Worm (Caenorhabditis elegans) whole organism, L4 larva: ENCODE results near the gene srh-119.

Experiments used
- D1046.2 ChIP-seq: fragments of 200-800 bp; sonication (Bioruptor generic); IDR thresholded peaks from 2 replicates; pipeline ENCODE4 v1.3.6; 2022; ENCODE audit warnings: missing genetic modification characterization, missing compliant biosample characterization
- F44E2.7 ChIP-seq: fragments of 200-800 bp; sonication (Bioruptor generic); IDR thresholded peaks from 2 replicates; pipeline ENCODE4 v2.1.2; 2022; ENCODE audit warnings: missing genetic modification characterization, missing compliant biosample characterization
- ZK546.5 ChIP-seq, 2 experiments: sonication (generic microtip); optimal IDR thresholded peaks; 2 replicates each; lab custom pipeline; 2017; ENCODE audit warnings: missing biosample characterization in 2 of 2, missing genetic modification characterization in 2 of 2
- aha-1 ChIP-seq: fragments of 150-350 bp; peaks from one replicate; lab custom pipeline; 2014; ENCODE audit warnings: missing biosample characterization, missing genetic modification characterization
- ceh-28 ChIP-seq: fragments of 150-350 bp; optimal IDR thresholded peaks from 2 replicates; lab custom pipeline; 2014; ENCODE audit warnings: missing biosample characterization, missing genetic modification reagents, missing genetic modification characterization
- ceh-32 ChIP-seq: sonication (generic microtip); optimal IDR thresholded peaks from 2 replicates; lab custom pipeline; 2016; ENCODE audit warnings: mild to moderate bottlenecking, missing genetic modification characterization, missing compliant biosample characterization; ENCODE audit not compliant: poor library complexity
- ces-1 ChIP-seq: fragments of 150-350 bp; sonication (generic microtip); optimal IDR thresholded peaks from 4 replicates; lab custom pipeline; 2014; ENCODE audit warnings: missing biosample characterization, missing genetic modification reagents, missing genetic modification characterization
- dmd-6 ChIP-seq: fragments of 200-800 bp; sonication (Bioruptor generic); IDR thresholded peaks from 2 replicates; pipeline ENCODE4 v1.3.6; 2022; ENCODE audit warnings: missing genetic modification reagents, missing genetic modification characterization, missing compliant biosample characterization
- dmd-8 ChIP-seq: fragments of 200-800 bp; sonication (Bioruptor generic); IDR thresholded peaks from 2 replicates; pipeline ENCODE4 v1.3.6; 2022; ENCODE audit warnings: missing genetic modification characterization, missing compliant biosample characterization
- dmd-9 ChIP-seq: fragments of 200-800 bp; sonication (Bioruptor generic); IDR thresholded peaks from 2 replicates; pipeline ENCODE4 v1.3.6; 2022; ENCODE audit warnings: missing genetic modification reagents, missing genetic modification characterization, missing compliant biosample characterization
- dpl-1 ChIP-seq: fragments of 150-350 bp; optimal IDR thresholded peaks from 2 replicates; lab custom pipeline; 2014; ENCODE audit warnings: missing biosample characterization, missing genetic modification reagents, missing genetic modification characterization
- egl-43 ChIP-seq: fragments of 200-800 bp; sonication (Bioruptor generic); IDR thresholded peaks from 2 replicates; pipeline ENCODE4 v1.3.6; 2022; ENCODE audit warnings: missing genetic modification reagents, missing genetic modification characterization, missing compliant biosample characterization
- hmg-1.1 ChIP-seq: fragments of 200-800 bp; sonication (Bioruptor generic); IDR thresholded peaks from 2 replicates; pipeline ENCODE4 v1.3.6; 2022; ENCODE audit warnings: missing genetic modification reagents, missing genetic modification characterization, missing compliant biosample characterization
- jun-1 ChIP-seq: fragments of 150-350 bp; optimal IDR thresholded peaks from 2 replicates; lab custom pipeline; 2014; ENCODE audit warnings: missing biosample characterization, missing genetic modification reagents, missing genetic modification characterization
- lin-39 ChIP-seq: fragments of 150-350 bp; optimal IDR thresholded peaks from 2 replicates; lab custom pipeline; 2014; ENCODE audit warnings: missing biosample characterization, missing genetic modification reagents, missing genetic modification characterization
- lsy-2 ChIP-seq, 2 experiments: fragments of 150-350 bp in 1 of 2; sonication (generic microtip) in 1 of 2; optimal IDR thresholded peaks; 2 replicates each; lab custom pipeline; 2014 to 2017; ENCODE audit warnings: missing biosample characterization in 2 of 2, missing genetic modification characterization in 2 of 2
- madf-5 ChIP-seq, 2 experiments: fragments of 200-800 bp; sonication (Bioruptor generic); IDR thresholded peaks; 2 replicates each; pipeline ENCODE4 v1.3.6; 2022; ENCODE audit warnings: missing compliant biosample characterization in 2 of 2, missing genetic modification characterization in 2 of 2
- nhr-111 ChIP-seq: fragments of 200-800 bp; sonication (Bioruptor generic); optimal IDR thresholded peaks from 2 replicates; lab custom pipeline; 2018; ENCODE audit warnings: mild to moderate bottlenecking, missing genetic modification characterization, missing compliant biosample characterization
- nhr-25 ChIP-seq: sonication (generic microtip); optimal IDR thresholded peaks from 2 replicates; lab custom pipeline; 2017; ENCODE audit warnings: missing genetic modification characterization, mild to moderate bottlenecking, missing compliant biosample characterization, antibody characterized with exemption, moderate library complexity, borderline replicate concordance; ENCODE audit not compliant: insufficient read depth
- nhr-28 ChIP-seq: fragments of 150-350 bp; optimal IDR thresholded peaks from 2 replicates; lab custom pipeline; 2014; ENCODE audit warnings: missing biosample characterization, missing genetic modification characterization
- pqm-1 ChIP-seq: sonication (generic microtip); optimal IDR thresholded peaks from 2 replicates; lab custom pipeline; 2017; ENCODE audit warnings: missing biosample characterization, missing genetic modification characterization
- rbr-2 ChIP-seq: sonication (generic microtip); optimal IDR thresholded peaks from 2 replicates; lab custom pipeline; 2016; ENCODE audit warnings: missing genotype, missing genetic modification characterization, missing compliant biosample characterization
- set-16 ChIP-seq: fragments of 200-800 bp; sonication (Bioruptor generic); IDR thresholded peaks from 2 replicates; pipeline ENCODE4 v1.3.6; 2022; ENCODE audit warnings: missing genetic modification reagents, missing genetic modification characterization, missing compliant biosample characterization
- tag-97 ChIP-seq: fragments of 200-800 bp; sonication (Bioruptor generic); IDR thresholded peaks from 2 replicates; pipeline ENCODE4 v1.3.6; 2022; ENCODE audit warnings: missing genetic modification characterization, missing compliant biosample characterization
- unc-39 ChIP-seq: sonication (generic microtip); optimal IDR thresholded peaks from 2 replicates; lab custom pipeline; 2017; ENCODE audit warnings: missing biosample characterization, missing genetic modification characterization
- unc-62 ChIP-seq, 3 experiments: fragments of 150-350 bp in 1 of 3; sonication (generic microtip); optimal IDR thresholded peaks in 2 of 3; peaks in 1 of 3; 1 replicate in 1 of 3; 2 replicates in 2 of 3; lab custom pipeline; 2014 to 2017; ENCODE audit warnings: missing biosample characterization in 3 of 3, missing genetic modification characterization in 3 of 3, missing genetic modification reagents in 3 of 3, missing genotype in 1 of 3
- zip-2 ChIP-seq: fragments of 150-350 bp; optimal IDR thresholded peaks from 2 replicates; lab custom pipeline; 2014; ENCODE audit warnings: missing biosample characterization, missing genetic modification characterization

srh-119 gene

DNA sequence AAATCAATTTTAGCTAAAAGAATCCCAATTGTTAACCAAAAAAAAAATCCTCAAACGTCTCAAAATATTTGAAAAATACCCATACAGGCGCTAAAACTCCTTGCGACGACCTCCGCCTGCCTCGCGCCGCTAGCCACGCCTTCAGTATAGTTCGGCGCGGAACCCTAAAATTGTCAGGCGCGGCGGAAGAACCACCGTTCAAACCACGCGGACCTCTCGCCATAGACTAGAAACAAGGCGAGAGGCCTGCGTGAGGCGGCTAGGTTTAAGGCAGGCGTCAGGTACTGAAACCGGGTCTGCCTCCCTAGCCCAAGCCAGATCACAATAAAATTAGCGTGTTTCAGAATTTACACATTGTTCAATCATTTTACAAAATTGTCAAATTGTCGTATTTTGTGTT, 20.1 kb downstream of the srh-119 start:
- TF ChIP-seq set-16 (GFP tag; lab: Robert Waterston, UW): peak; percentile 64
- no peak for TF ChIP-seq hmg-1.1

DNA sequence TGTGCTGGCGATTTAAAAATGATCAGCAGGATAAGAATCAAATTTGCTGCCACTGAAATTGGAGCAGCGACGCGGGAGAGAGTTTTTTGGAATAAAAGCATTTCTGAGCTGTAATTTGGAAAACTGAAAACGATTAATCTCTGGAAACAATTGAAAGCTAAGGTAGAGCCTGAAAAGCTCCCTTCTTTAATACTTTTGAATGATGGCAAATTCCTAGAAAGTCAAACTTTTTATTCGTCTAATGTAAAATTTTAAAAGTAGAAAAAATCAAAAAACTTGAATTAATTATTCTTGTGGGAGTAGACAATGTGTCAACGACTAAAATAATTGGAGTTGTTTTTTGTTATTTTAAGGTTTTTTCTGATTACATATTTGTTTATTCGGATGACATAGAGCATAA, 28.0 kb downstream of the srh-119 start, which contains the start of gene str-217:
str-217 (minus strand) TSS at position 101 of the 400 bp plus-strand sequence.
- TF ChIP-seq aha-1 (tag; lab: Kevin White, UChicago) (no peak), set-16 (GFP tag; lab: Robert Waterston, UW) (no peak), dpl-1 (GFP tag; lab: Kevin White, UChicago) (no peak), D1046.2 (GFP tag; lab: Robert Waterston, UW) (no peak), madf-5 (GFP tag; IDR thresholded peaks at IDR 0.05; lab: Robert Waterston, UW) (no peak)

DNA sequence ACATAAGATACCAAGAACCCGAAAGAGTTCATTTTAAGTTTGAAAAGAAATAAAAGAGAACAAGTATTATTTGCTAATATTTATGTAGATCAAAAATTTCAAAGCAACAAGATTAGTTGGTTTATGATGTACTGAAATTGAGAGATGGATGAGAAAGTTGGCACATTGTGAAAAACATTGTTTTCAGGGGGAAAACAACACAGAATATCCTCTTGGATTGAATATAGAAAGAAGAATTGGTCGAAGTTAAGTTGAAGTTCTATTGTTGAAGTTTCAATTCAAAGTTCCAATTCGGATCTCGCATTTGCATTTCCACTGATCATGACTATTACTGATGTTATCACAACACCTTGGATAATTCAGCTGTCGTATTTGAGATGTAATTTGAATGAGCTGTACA, 28.4 kb downstream of the srh-119 start:
- TF ChIP-seq nhr-111 (no peak), unc-62 (GFP tag; optimal IDR thresholded peaks at IDR 0.05 in 1 of 2; lab: Kevin White, UChicago) (peak in 1 of 2 experiments; percentile 92), unc-62 (tag; optimal IDR thresholded peaks at IDR 0.05; lab: Kevin White, UChicago) (no peak)
- TF ChIP-seq, all 104 proteins: peak for 1

DNA sequence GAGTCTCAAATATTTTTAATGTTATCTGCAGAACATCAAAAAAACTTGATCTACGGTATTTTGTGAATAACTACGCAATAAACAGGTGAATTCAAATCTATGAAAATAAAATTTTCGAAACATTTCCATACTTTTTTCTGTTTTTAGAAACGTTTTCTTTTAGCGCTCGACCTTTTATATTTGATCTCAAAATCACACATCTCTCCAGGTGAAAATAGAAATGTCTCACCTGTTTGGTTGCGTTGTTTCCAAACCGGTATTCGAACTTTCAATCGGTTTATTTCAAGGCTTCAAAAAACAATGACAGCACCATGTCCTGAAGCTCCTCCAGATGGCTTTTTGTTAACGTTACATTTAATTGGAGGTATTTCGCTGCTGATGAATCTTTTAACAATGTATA, 28.9 kb downstream of the srh-119 start, which contains the start of gene sri-9:
sri-9 (plus strand) TSS at position 301 of the 400 bp plus-strand sequence.
- TF ChIP-seq unc-39 (tag; lab: Kevin White, UChicago) (no peak), F44E2.7 (GFP tag; lab: Robert Waterston, UW) (no peak), ceh-28 (tag; lab: Kevin White, UChicago) (no peak), ZK546.5 (tag; optimal IDR thresholded peaks at IDR 0.05; lab: Kevin White, UChicago) (no peak), D1046.2 (GFP tag; lab: Robert Waterston, UW) (no peak), zip-2 (tag; lab: Kevin White, UChicago) (no peak), lsy-2 (tag; optimal IDR thresholded peaks at IDR 0.05; lab: Kevin White, UChicago) (no peak)

DNA sequence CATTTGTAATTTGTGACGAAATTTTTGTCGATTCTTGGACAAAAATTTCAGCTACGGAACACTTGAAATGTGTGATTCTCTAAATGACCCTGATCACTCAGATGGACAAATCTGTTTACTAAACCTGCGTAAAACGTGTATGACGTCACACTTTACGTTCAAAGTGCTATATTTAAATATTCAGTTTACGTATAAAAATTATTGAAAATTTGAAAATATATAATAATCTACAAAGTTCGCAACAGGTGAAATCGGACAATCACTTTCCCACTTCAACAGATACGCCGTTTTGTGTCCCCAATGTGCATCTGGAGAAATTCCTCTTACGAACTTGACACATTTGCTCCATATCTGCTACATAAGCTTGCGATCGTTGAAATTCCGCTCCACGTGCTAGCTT, 33.0 kb downstream of the srh-119 start, which contains the start of gene srh-131:
srh-131 (plus strand) TSS at position 301 of the 400 bp plus-strand sequence.
- TF ChIP-seq tag-97 (no peak), nhr-28 (tag; lab: Kevin White, UChicago) (no peak), jun-1 (no peak), lin-39 (tag; lab: Kevin White, UChicago) (no peak), rbr-2 (no peak), ces-1 (no peak), ceh-32 (tag; lab: Kevin White, UChicago) (no peak), dmd-8 (GFP tag; lab: Robert Waterston, UW) (no peak), dmd-9 (GFP tag; lab: Robert Waterston, UW) (no peak)

DNA sequence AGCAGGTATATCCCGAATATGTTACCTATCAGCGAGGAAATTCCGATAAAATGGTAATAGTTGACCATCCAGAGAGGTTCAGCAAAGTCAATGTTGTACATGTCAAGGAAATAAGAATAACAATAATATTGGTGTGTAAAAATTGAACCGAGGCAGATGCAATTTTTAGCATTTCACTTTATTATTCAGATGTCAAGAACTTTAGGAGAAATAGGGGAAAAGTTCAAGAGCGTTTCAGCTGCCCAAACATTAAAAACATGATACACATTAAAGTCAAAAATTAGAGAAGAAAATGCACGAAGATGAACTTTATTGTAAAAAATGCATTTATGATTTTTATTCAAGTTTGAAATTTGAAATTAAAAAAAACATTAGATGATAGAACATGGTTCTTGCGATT, 36.1 kb downstream of the srh-119 start, which contains the start of gene sri-69:
sri-69 (minus strand) TSS at position 101 of the 400 bp plus-strand sequence.
- no peak for TF ChIP-seq egl-43 (GFP tag; lab: Robert Waterston, UW)
- peak in 1 of 2 experiments; percentile 21 for TF ChIP-seq unc-62 (GFP tag; optimal IDR thresholded peaks at IDR 0.05 in 1 of 2; lab: Kevin White, UChicago)
- TF ChIP-seq unc-62 (tag; optimal IDR thresholded peaks at IDR 0.05; lab: Kevin White, UChicago): no peak

DNA sequence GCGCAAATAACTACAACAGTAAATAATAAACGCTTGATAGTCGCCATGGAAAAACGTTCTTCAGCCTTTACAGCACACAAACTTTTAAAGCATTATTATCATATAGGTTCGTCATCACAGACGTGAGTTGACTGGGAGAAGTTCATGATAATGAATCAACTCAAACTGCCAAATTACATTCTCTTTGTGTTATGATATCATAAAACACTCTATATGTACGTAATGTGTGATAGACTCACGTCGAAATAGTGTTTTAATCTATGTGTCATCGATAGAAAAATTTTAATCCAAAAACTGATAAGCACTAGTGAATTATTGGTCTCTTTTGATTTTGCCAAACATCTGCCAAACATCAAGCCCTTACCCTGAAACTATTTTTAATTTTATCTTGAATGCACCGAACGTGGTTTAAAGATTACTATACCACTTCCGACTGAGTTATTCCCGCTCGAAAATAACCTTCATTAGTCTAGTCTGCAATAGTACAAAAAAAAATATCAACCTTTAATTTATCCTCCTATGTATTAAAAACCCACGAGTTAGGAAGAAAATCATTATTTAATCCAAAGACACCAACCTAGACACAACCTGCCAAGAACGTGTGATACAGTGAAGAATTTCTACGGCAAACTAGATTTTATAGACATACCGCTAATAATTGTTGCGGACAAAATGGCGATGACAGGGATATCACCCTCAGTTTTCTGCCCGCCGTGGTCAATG, 37.3 kb downstream of the srh-119 start, which contains the start of the genes clc-12 and clec-240:
clc-12 (minus strand) TSS at position 47 of the 723 bp plus-strand sequence.
clec-240 (plus strand) TSS at position 673 of the 723 bp plus-strand sequence.
- TF ChIP-seq unc-62 (GFP tag; optimal IDR thresholded peaks at IDR 0.05 in 1 of 2; lab: Kevin White, UChicago) (peak in 1 of 2 experiments; percentile 26), unc-62 (tag; optimal IDR thresholded peaks at IDR 0.05; lab: Kevin White, UChicago) (no peak), dmd-6 (GFP tag; lab: Robert Waterston, UW) (peak; percentile 47; the same call in 1 of the 2 replicates), nhr-25 (tag; lab: Kevin White, UChicago) (no peak), pqm-1 (peak; percentile 14), rbr-2 (no peak), nhr-28 (tag; lab: Kevin White, UChicago) (peak; percentile 15)
- TF ChIP-seq, all 104 proteins: peak for 4
